Worm (Caenorhabditis elegans) whole organism, early embryonic: ENCODE data around the gene bcf-1.

Experiments used
- F13C5.2 ChIP-seq: sonication (generic microtip); optimal IDR thresholded peaks from 2 replicates; lab custom pipeline; 2017; ENCODE audit warnings: mild to moderate bottlenecking, missing genetic modification characterization, inconsistent platforms, missing compliant biosample characterization
- aly-1 ChIP-seq: sonication (generic microtip); optimal IDR thresholded peaks from 2 replicates; lab custom pipeline; 2016; ENCODE audit warnings: missing genetic modification characterization, missing compliant biosample characterization
- ama-1 ChIP-seq: fragments of 150-350 bp; optimal IDR thresholded peaks from 2 replicates; lab custom pipeline; 2014
- flt-1 ChIP-seq: fragments of 200-800 bp; sonication (Bioruptor generic); IDR thresholded peaks from 2 replicates; pipeline ENCODE4 v1.3.6; 2022; ENCODE audit warnings: missing genetic modification characterization, missing compliant biosample characterization
- scrt-1 ChIP-seq: fragments of 200-800 bp; sonication (Bioruptor generic); IDR thresholded peaks from 2 replicates; pipeline ENCODE4 v1.3.6; 2022; ENCODE audit warnings: missing genetic modification characterization, missing compliant biosample characterization

- TF ChIP-seq flt-1 (GFP tag; lab: Robert Waterston, UW) (no peak), ama-1 (lab: Kevin White, UChicago) (no peak), aly-1 (tag; lab: Kevin White, UChicago) (no peak), scrt-1 (no peak), F13C5.2 (tag; lab: Kevin White, UChicago) (no peak)
Observed at ce11 chrV:6436332-6436731, 27.7 kb upstream of the bcf-1 start, which contains the start of gene hpo-19.
